Fruit fly (Drosophila melanogaster) whole organism, embryonic: Measurements from ENCODE around the gene Rgl.
A peak's percentile ranks its signal among the peaks of the same experiment; 100 is the strongest.

ENCODE experiments used
- Bteb2 ChIP-seq: fragments of 200-800 bp; sonication (Bioruptor generic); optimal IDR thresholded peaks from 2 replicates; lab custom pipeline; 2016; ENCODE audit warnings: missing biosample characterization, missing genetic modification characterization
- CG10267 ChIP-seq: fragments of 200-800 bp; sonication (Bioruptor generic); optimal IDR thresholded peaks from 2 replicates; lab custom pipeline; 2018; ENCODE audit warnings: missing biosample characterization, mild to moderate bottlenecking, missing genetic modification characterization, moderate library complexity
- CG11695 ChIP-seq: fragments of 200-800 bp; sonication (Bioruptor generic); IDR thresholded peaks from 3 replicates; pipeline ENCODE4 v1.3.6; 2022; ENCODE audit warnings: missing biosample characterization, missing genetic modification characterization
- CG13287 ChIP-seq: fragments of 200-800 bp; sonication (Bioruptor generic); IDR thresholded peaks from 2 replicates; pipeline ENCODE4 v1.3.6; 2022; ENCODE audit warnings: missing biosample characterization, missing genetic modification characterization; ENCODE audit not compliant: partially characterized antibody
- CG13296 ChIP-seq: fragments of 200-800 bp; sonication (Bioruptor generic); optimal IDR thresholded peaks from 3 replicates; lab custom pipeline; 2018; ENCODE audit warnings: missing biosample characterization, mild to moderate bottlenecking, missing genetic modification characterization
- CG14860 ChIP-seq: fragments of 200-800 bp; sonication (Bioruptor generic); IDR thresholded peaks from 3 replicates; pipeline ENCODE4 v1.3.6; 2022; ENCODE audit warnings: missing biosample characterization, missing genetic modification characterization; ENCODE audit not compliant: partially characterized antibody
- CG16813 ChIP-seq: fragments of 200-800 bp; sonication (Bioruptor generic); IDR thresholded peaks from 3 replicates; pipeline ENCODE4 v1.3.6; 2022; ENCODE audit warnings: missing biosample characterization, missing genetic modification characterization; ENCODE audit not compliant: partially characterized antibody
- CG2116 ChIP-seq: fragments of 200-800 bp; sonication (Bioruptor generic); optimal IDR thresholded peaks from 3 replicates; lab custom pipeline; 2018; ENCODE audit warnings: missing biosample characterization, mild to moderate bottlenecking, missing genetic modification characterization
- CG30020 ChIP-seq: fragments of 200-800 bp; optimal IDR thresholded peaks from 2 replicates; lab custom pipeline; 2019; ENCODE audit warnings: missing biosample characterization, mild to moderate bottlenecking, missing genetic modification characterization, moderate library complexity
- CG3065 ChIP-seq: fragments of 200-800 bp; sonication (Bioruptor generic); optimal IDR thresholded peaks from 2 replicates; lab custom pipeline; 2016; ENCODE audit warnings: missing biosample characterization, missing genetic modification characterization
- CG31224 ChIP-seq: fragments of 200-800 bp; sonication (Bioruptor generic); IDR thresholded peaks from 2 replicates; pipeline ENCODE4 v1.3.6; 2022; ENCODE audit warnings: missing biosample characterization, missing genetic modification characterization
- CG34422 ChIP-seq: fragments of 200-800 bp; sonication (Bioruptor generic); IDR thresholded peaks from 3 replicates; pipeline ENCODE4 v1.3.6; 2022; ENCODE audit warnings: missing biosample characterization, missing genetic modification characterization
- CG43689 ChIP-seq: fragments of 200-800 bp; sonication (Bioruptor generic); IDR thresholded peaks from 2 replicates; pipeline ENCODE4 v1.3.6; 2022; ENCODE audit warnings: missing biosample characterization, missing genetic modification characterization
- CG6813 ChIP-seq: fragments of 200-800 bp; sonication (Bioruptor generic); optimal IDR thresholded peaks from 2 replicates; lab custom pipeline; 2017; ENCODE audit warnings: missing biosample characterization, missing genetic modification characterization, mild to moderate bottlenecking, moderate library complexity, missing genetic modification reagents
- CG7928 ChIP-seq: fragments of 200-800 bp; sonication (Bioruptor generic); optimal IDR thresholded peaks from 2 replicates; lab custom pipeline; 2017; ENCODE audit warnings: missing biosample characterization, mild to moderate bottlenecking, missing genetic modification characterization
- CG8388 ChIP-seq: fragments of 200-800 bp; sonication (Bioruptor generic); optimal IDR thresholded peaks from 2 replicates; lab custom pipeline; 2019; ENCODE audit warnings: missing biosample characterization, mild to moderate bottlenecking, missing genetic modification characterization, moderate library complexity
- CG9932 ChIP-seq: fragments of 200-800 bp; sonication (Bioruptor generic); IDR thresholded peaks from 2 replicates; pipeline ENCODE4 v1.3.6; 2022; ENCODE audit warnings: missing biosample characterization, missing genetic modification characterization
- Camta ChIP-seq: fragments of 200-800 bp; sonication (Bioruptor generic); optimal IDR thresholded peaks from 2 replicates; lab custom pipeline; 2016; ENCODE audit warnings: missing biosample characterization, missing genetic modification characterization
- D19A ChIP-seq: fragments of 200-800 bp; optimal IDR thresholded peaks from 3 replicates; lab custom pipeline; 2019; ENCODE audit warnings: missing biosample characterization, mild to moderate bottlenecking, missing genetic modification characterization, moderate library complexity
- Eip74EF ChIP-seq, 2 experiments: fragments of 200-800 bp in 1 of 2; fragments of >200 bp in 1 of 2; sonication (Bioruptor generic) in 1 of 2; optimal IDR thresholded peaks; 2 replicates each; lab custom pipeline; 2017 to 2019; ENCODE audit warnings: missing biosample characterization in 2 of 2, missing genetic modification characterization in 2 of 2, mild to moderate bottlenecking in 1 of 2, moderate library complexity in 1 of 2
- HHEX ChIP-seq: fragments of 200-800 bp; sonication (Bioruptor generic); optimal IDR thresholded peaks from 3 replicates; lab custom pipeline; 2017; ENCODE audit warnings: missing biosample characterization, mild to moderate bottlenecking, missing genetic modification characterization, missing genetic modification reagents
- HLH4C ChIP-seq: fragments of 200-800 bp; sonication (Bioruptor generic); IDR thresholded peaks from 3 replicates; pipeline ENCODE4 v1.3.6; 2022; ENCODE audit warnings: missing biosample characterization, missing genetic modification characterization; ENCODE audit not compliant: partially characterized antibody
- HLH54F ChIP-seq: fragments of 200-800 bp; sonication (Bioruptor generic); optimal IDR thresholded peaks from 3 replicates; lab custom pipeline; 2016; ENCODE audit warnings: missing biosample characterization, missing genetic modification characterization
- HmgZ ChIP-seq: fragments of 200-800 bp; sonication (Bioruptor generic); optimal IDR thresholded peaks from 2 replicates; lab custom pipeline; 2018; ENCODE audit warnings: missing biosample characterization, mild to moderate bottlenecking, missing genetic modification characterization
- Max ChIP-seq: fragments of 200-800 bp; sonication (Bioruptor generic); optimal IDR thresholded peaks from 2 replicates; lab custom pipeline; 2016; ENCODE audit warnings: missing biosample characterization, mild to moderate bottlenecking, missing genetic modification characterization
- NfI ChIP-seq: fragments of 200-800 bp; sonication (Bioruptor generic); optimal IDR thresholded peaks from 3 replicates; lab custom pipeline; 2018; ENCODE audit warnings: missing biosample characterization, mild to moderate bottlenecking, missing genetic modification characterization, moderate library complexity
- Opbp ChIP-seq: fragments of 200-800 bp; sonication (Bioruptor generic); IDR thresholded peaks from 3 replicates; pipeline ENCODE4 v1.3.6; 2022; ENCODE audit warnings: missing biosample characterization, missing genetic modification characterization; ENCODE audit not compliant: partially characterized antibody
- Tbp ChIP-seq: fragments of >200 bp; optimal IDR thresholded peaks from 2 replicates; lab custom pipeline; 2018; ENCODE audit warnings: missing biosample characterization, missing genetic modification characterization
- Trl ChIP-seq, 3 experiments: fragments of >200 bp in 2 of 3; fragments of 200-800 bp in 1 of 3; sonication (Bioruptor generic) in 1 of 3; optimal IDR thresholded peaks; 2 replicates in 1 of 3; 3 replicates in 2 of 3; lab custom pipeline; 2016 to 2017; ENCODE audit warnings: missing biosample characterization in 1 of 3, missing genetic modification characterization in 1 of 3
- br ChIP-seq: fragments of >200 bp; optimal IDR thresholded peaks from 2 replicates; lab custom pipeline; 2017
- danr ChIP-seq: fragments of 200-800 bp; sonication (Bioruptor generic); IDR thresholded peaks from 2 replicates; pipeline ENCODE4 v1.3.6; 2022; ENCODE audit warnings: missing biosample characterization, missing genetic modification characterization
- disco-r ChIP-seq: fragments of 200-800 bp; sonication (Bioruptor generic); optimal IDR thresholded peaks from 2 replicates; lab custom pipeline; 2016; ENCODE audit warnings: missing biosample characterization, missing genetic modification characterization
- gcm ChIP-seq: fragments of 200-800 bp; sonication (Bioruptor generic); optimal IDR thresholded peaks from 2 replicates; lab custom pipeline; 2019; ENCODE audit warnings: missing biosample characterization, mild to moderate bottlenecking, missing genetic modification characterization, moderate library complexity
- gfzf ChIP-seq: fragments of 200-800 bp; sonication (Bioruptor generic); optimal IDR thresholded peaks from 2 replicates; lab custom pipeline; 2016; ENCODE audit warnings: missing biosample characterization, mild to moderate bottlenecking, missing genetic modification characterization, moderate library complexity
- hb ChIP-seq: fragments of 200-800 bp; sonication (Bioruptor generic); IDR thresholded peaks from 3 replicates; pipeline ENCODE4 v1.3.6; 2022; ENCODE audit warnings: missing biosample characterization, missing genetic modification characterization; ENCODE audit not compliant: partially characterized antibody
- lab ChIP-seq: fragments of 200-800 bp; sonication (Bioruptor generic); optimal IDR thresholded peaks from 3 replicates; lab custom pipeline; 2017; ENCODE audit warnings: missing biosample characterization, missing genetic modification characterization, mild to moderate bottlenecking, moderate library complexity, missing genetic modification reagents
- lov ChIP-seq, 2 experiments: fragments of 200-800 bp in 1 of 2; fragments of >200 bp in 1 of 2; sonication (Bioruptor generic) in 1 of 2; IDR thresholded peaks in 1 of 2; optimal IDR thresholded peaks in 1 of 2; 2 replicates in 1 of 2; 3 replicates in 1 of 2; pipeline versions ENCODE4 v1.3.6 to Lab custom; 2017 to 2022; ENCODE audit warnings: missing biosample characterization in 1 of 2, missing genetic modification characterization in 1 of 2
- mirr ChIP-seq: fragments of 200-800 bp; sonication (Bioruptor generic); optimal IDR thresholded peaks from 3 replicates; lab custom pipeline; 2018; ENCODE audit warnings: missing biosample characterization, mild to moderate bottlenecking, missing genetic modification characterization
- mld ChIP-seq: fragments of 200-800 bp; sonication (Bioruptor generic); IDR thresholded peaks from 3 replicates; pipeline ENCODE4 v1.3.6; 2022; ENCODE audit warnings: missing biosample characterization, missing genetic modification characterization; ENCODE audit not compliant: partially characterized antibody
- nerfin-1 ChIP-seq: fragments of 200-800 bp; sonication (Bioruptor generic); optimal IDR thresholded peaks from 3 replicates; lab custom pipeline; 2019; ENCODE audit warnings: missing biosample characterization, mild to moderate bottlenecking, missing genetic modification characterization, moderate library complexity
- onecut ChIP-seq: fragments of 200-800 bp; sonication (Bioruptor generic); IDR thresholded peaks from 2 replicates; pipeline ENCODE4 v1.3.6; 2022; ENCODE audit warnings: missing biosample characterization, missing genetic modification characterization
- repo ChIP-seq: fragments of 200-800 bp; sonication (Bioruptor generic); optimal IDR thresholded peaks from 2 replicates; lab custom pipeline; 2016; ENCODE audit warnings: missing biosample characterization, missing genetic modification characterization
- stwl ChIP-seq: fragments of 200-800 bp; sonication (Bioruptor generic); optimal IDR thresholded peaks from 3 replicates; lab custom pipeline; 2018; ENCODE audit warnings: missing biosample characterization, mild to moderate bottlenecking, missing genetic modification characterization, moderate library complexity
- tap ChIP-seq: fragments of 200-800 bp; optimal IDR thresholded peaks from 3 replicates; lab custom pipeline; 2019; ENCODE audit warnings: missing biosample characterization, mild to moderate bottlenecking, missing genetic modification characterization, moderate library complexity
- tup ChIP-seq: fragments of 200-800 bp; sonication (Bioruptor generic); optimal IDR thresholded peaks from 2 replicates; lab custom pipeline; 2016; ENCODE audit warnings: missing biosample characterization, mild to moderate bottlenecking, missing genetic modification characterization, moderate library complexity
- wek ChIP-seq: fragments of 200-800 bp; sonication (Bioruptor generic); optimal IDR thresholded peaks from 3 replicates; lab custom pipeline; 2018; ENCODE audit warnings: missing biosample characterization, mild to moderate bottlenecking, missing genetic modification characterization, moderate library complexity

Gene Rgl

dm6 chr3L:13964635-13965501, 39.7 kb upstream of the Rgl start, which contains the start of the genes Meics, Nxf3 and ssp2 (continued):
- TF ChIP-seq Eip74EF (GFP tag; optimal IDR thresholded peaks at IDR 0.05; lab: Kevin White, UChicago): no peak
- TF ChIP-seq CG43689 (GFP tag; lab: Robert Waterston, UW): no peak
- no peak for TF ChIP-seq CG7928 (GFP tag; lab: Kevin White, UChicago)
- TF ChIP-seq Bteb2: no peak
- TF ChIP-seq HHEX: no peak
- TF ChIP-seq CG14860 (GFP tag; lab: Robert Waterston, UW): peak; percentile 49; the same call in 2 of the 3 replicates
- TF ChIP-seq CG11695: no peak
- peak; percentile 78 for TF ChIP-seq CG16813 (GFP tag; lab: Robert Waterston, UW)
- TF ChIP-seq wek (GFP tag; lab: Kevin White, UChicago): no peak
- no peak for TF ChIP-seq mirr
- no peak for TF ChIP-seq CG13296 (GFP tag; lab: Kevin White, UChicago)
- TF ChIP-seq CG8388 (GFP tag; lab: Kevin White, UChicago): no peak
- TF ChIP-seq D19A (tag; lab: Kevin White, UChicago): no peak
- TF ChIP-seq nerfin-1 (tag; lab: Kevin White, UChicago): no peak
- TF ChIP-seq mld (GFP tag; lab: Robert Waterston, UW): peak; percentile 39; the same call in 1 of the 3 replicates
- no peak for TF ChIP-seq CG6813 (GFP tag; lab: Kevin White, UChicago)
- TF ChIP-seq repo: no peak
- no peak for TF ChIP-seq Tbp (GFP tag; lab: Kevin White, UChicago)
- TF ChIP-seq Opbp (GFP tag; lab: Robert Waterston, UW): peak; percentile 85
- no peak for TF ChIP-seq Camta (GFP tag; lab: Kevin White, UChicago)
- TF ChIP-seq CG9932 (GFP tag; lab: Robert Waterston, UW): peak; percentile 74
- no peak for TF ChIP-seq disco-r
- TF ChIP-seq HLH54F (GFP tag; lab: Kevin White, UChicago): peak; percentile 21
- no peak for TF ChIP-seq Max (GFP tag; lab: Kevin White, UChicago)
- no peak for TF ChIP-seq br (lab: Kevin White, UChicago)
- TF ChIP-seq tup (GFP tag; lab: Kevin White, UChicago): no peak
- no peak for TF ChIP-seq HmgZ (tag; lab: Kevin White, UChicago)
- peak; percentile 71; the same call in 2 of the 3 replicates for TF ChIP-seq hb (GFP tag; lab: Robert Waterston, UW)
- no peak for TF ChIP-seq tap (tag; lab: Kevin White, UChicago)
- TF ChIP-seq CG2116 (GFP tag; lab: Kevin White, UChicago): peak; percentile 57
- TF ChIP-seq CG13287 (GFP tag; lab: Robert Waterston, UW): peak; percentile 59
- no peak; the same call in 1 of the 2 replicates for TF ChIP-seq CG31224 (GFP tag; lab: Robert Waterston, UW)
- peak; percentile 47; the same call in 1 of the 3 replicates for TF ChIP-seq HLH4C
- TF ChIP-seq CG3065: no peak
- TF ChIP-seq gfzf (GFP tag; lab: Kevin White, UChicago): peak; percentile 41
- no peak for TF ChIP-seq danr (GFP tag; lab: Robert Waterston, UW)
- TF ChIP-seq NfI: peak; percentile 5
- peak; percentile 41 for TF ChIP-seq CG10267
- no peak for TF ChIP-seq lov (optimal IDR thresholded peaks at IDR 0.05; lab: Kevin White, UChicago)
- 0 out of 3 replicates have a peak, but pooled peaks have one; percentile 38 for TF ChIP-seq lov (GFP tag; IDR thresholded peaks at IDR 0.05; lab: Robert Waterston, UW)
- TF ChIP-seq gcm (GFP tag; lab: Kevin White, UChicago): no peak
- TF ChIP-seq stwl (tag; lab: Kevin White, UChicago): peak; percentile 48
- no peak for TF ChIP-seq lab (GFP tag; lab: Kevin White, UChicago)
- no peak for TF ChIP-seq Trl (optimal IDR thresholded peaks at IDR 0.05; lab: Kevin White, UChicago)
- no peak for TF ChIP-seq Trl (GFP tag; optimal IDR thresholded peaks at IDR 0.05; lab: Kevin White, UChicago)
- TF ChIP-seq CG30020 (tag; lab: Kevin White, UChicago): peak; percentile 51
- TF ChIP-seq onecut (GFP tag; lab: Robert Waterston, UW): no peak
- no peak for TF ChIP-seq CG34422 (GFP tag; lab: Robert Waterston, UW)
